Worm (Caenorhabditis elegans): ENCODE data around the gene prk-1.

ce11 chrIII:6945319-6945718, 44.6 kb upstream of the prk-1 start:
- no peak for TF ChIP-seq K09A11.1 (tag; optimal IDR thresholded peaks at IDR 0.05; ENCODE audit: insufficient read depth)
- no peak for TF ChIP-seq tbx-2 (tag; optimal IDR thresholded peaks at IDR 0.05)
- TF ChIP-seq elt-2 (tag; optimal IDR thresholded peaks at IDR 0.05): no peak
- TF ChIP-seq fax-1 (tag; optimal IDR thresholded peaks at IDR 0.05): no peak
- no peak for TF ChIP-seq ztf-16 (tag; optimal IDR thresholded peaks at IDR 0.05)
- no peak for TF ChIP-seq C08G9.2 (tag; optimal IDR thresholded peaks at IDR 0.05)
- TF ChIP-seq T23F11.4 (GFP tag; optimal IDR thresholded peaks at IDR 0.05): no peak
- TF ChIP-seq fkh-10 (GFP tag; optimal IDR thresholded peaks at IDR 0.05): no peak
- no peak for TF ChIP-seq ets-4 (tag; optimal IDR thresholded peaks at IDR 0.05)
- TF ChIP-seq unc-3 (GFP tag; conservative IDR thresholded peaks at IDR 0.05): no peak
- no peak for TF ChIP-seq unc-3 (tag; optimal IDR thresholded peaks at IDR 0.05)
- TF ChIP-seq ceh-6 (GFP tag; optimal IDR thresholded peaks at IDR 0.05): no peak
- TF ChIP-seq Y22D7AL.16 (tag; optimal IDR thresholded peaks at IDR 0.05): no peak

Measured in whole organism, late embryonic.